Worm (Caenorhabditis elegans): ENCODE measurements around the gene col-165.

DNA sequence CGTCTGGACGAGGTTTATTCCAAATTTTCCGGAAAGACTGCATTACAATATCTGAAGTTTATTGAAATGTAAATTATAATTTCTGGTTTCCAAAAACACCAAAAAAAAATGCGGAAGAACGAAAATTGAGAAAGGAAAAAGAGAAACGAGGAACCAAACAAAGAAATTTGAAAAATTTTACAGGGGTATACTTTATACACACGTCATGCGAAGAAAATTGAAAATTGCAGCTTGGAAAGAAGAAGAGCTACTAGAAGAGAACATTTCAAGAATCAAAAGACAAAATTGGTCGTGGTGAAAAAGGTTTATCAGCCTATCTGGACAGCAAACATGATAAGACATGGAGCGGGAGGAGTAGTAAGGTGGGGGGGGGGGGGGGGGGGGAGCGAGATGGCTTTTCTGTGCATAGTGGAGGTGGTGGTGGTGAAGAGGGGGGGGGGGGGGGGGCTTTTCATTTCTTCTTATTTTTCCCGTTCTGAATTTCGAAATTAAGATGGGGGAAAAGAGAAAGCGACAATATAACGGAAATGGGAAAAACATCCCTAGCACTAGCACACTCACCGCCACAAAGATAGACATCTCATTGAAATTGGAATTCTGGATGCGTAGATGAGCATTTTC is 30.0 kb downstream of the col-165 start, which contains the start of gene lst-2:
- no peak for TF ChIP-seq F13C5.2 (tag; optimal IDR thresholded peaks at IDR 0.05)
- TF ChIP-seq hmg-4 (GFP tag; optimal IDR thresholded peaks at IDR 0.05), result no peak
- no peak for TF ChIP-seq ama-1 (optimal IDR thresholded peaks at IDR 0.05)
- TF ChIP-seq flt-1 (GFP tag; IDR thresholded peaks at IDR 0.05), result no peak
